Worm (Caenorhabditis elegans): ENCODE results near the gene clec-147.

- TF ChIP-seq nhr-76 (tag; optimal IDR thresholded peaks at IDR 0.05) (no peak), ztf-11 (tag; optimal IDR thresholded peaks at IDR 0.05) (no peak), fos-1 (tag; optimal IDR thresholded peaks at IDR 0.05) (no peak), F44E2.7 (GFP tag; IDR thresholded peaks at IDR 0.05) (no peak), nhr-25 (tag; optimal IDR thresholded peaks at IDR 0.05; ENCODE audit: borderline replicate concordance, insufficient read depth) (no peak), nhr-10 (tag; optimal IDR thresholded peaks at IDR 0.05) (no peak), nhr-11 (tag; optimal IDR thresholded peaks at IDR 0.05) (no peak), dpl-1 (GFP tag; optimal IDR thresholded peaks at IDR 0.05) (no peak)
Observed at ce11 chrII:14502997-14503396, 34.6 kb downstream of the clec-147 start, which contains the start of gene K10H10.6.
